Fruit fly (Drosophila melanogaster) whole organism, prepupa: Measurements from ENCODE around the gene Ntf-2.
A peak's percentile ranks its signal among the peaks of the same experiment; 100 is the strongest.

Experiments used
- Blimp-1 ChIP-seq: fragments of 200-800 bp; sonication (Bioruptor generic); optimal IDR thresholded peaks from 3 replicates; lab custom pipeline; 2017; ENCODE audit warnings: missing biosample characterization, missing genetic modification characterization, mild to moderate bottlenecking, moderate library complexity, missing genetic modification reagents
- CG10631 ChIP-seq: fragments of 200-800 bp; sonication (Bioruptor generic); optimal IDR thresholded peaks from 2 replicates; lab custom pipeline; 2016; ENCODE audit warnings: missing biosample characterization, missing genetic modification characterization
- CG10669 ChIP-seq: fragments of 200-800 bp; sonication (Bioruptor generic); optimal IDR thresholded peaks from 3 replicates; lab custom pipeline; 2018; ENCODE audit warnings: missing biosample characterization, mild to moderate bottlenecking, missing genetic modification characterization, moderate library complexity
- CG11762 ChIP-seq: fragments of 200-800 bp; sonication (Bioruptor generic); optimal IDR thresholded peaks from 3 replicates; lab custom pipeline; 2016; ENCODE audit warnings: missing biosample characterization, missing genetic modification characterization; ENCODE audit not compliant: insufficient read depth
- CG15336 ChIP-seq: fragments of 200-800 bp; sonication (Bioruptor generic); IDR thresholded peaks from 2 replicates; pipeline ENCODE4 v1.3.6; 2022; ENCODE audit warnings: missing biosample characterization, missing genetic modification characterization
- CG1621 ChIP-seq: fragments of 200-800 bp; sonication (Bioruptor generic); optimal IDR thresholded peaks from 3 replicates; lab custom pipeline; 2018; ENCODE audit warnings: missing biosample characterization, mild to moderate bottlenecking, missing genetic modification characterization
- CG16779 ChIP-seq: fragments of 200-800 bp; sonication (Bioruptor generic); optimal IDR thresholded peaks from 3 replicates; lab custom pipeline; 2017; ENCODE audit warnings: missing biosample characterization, mild to moderate bottlenecking, missing genetic modification characterization
- CG3032 ChIP-seq: fragments of 200-800 bp; optimal IDR thresholded peaks from 2 replicates; lab custom pipeline; 2019; ENCODE audit warnings: missing biosample characterization, mild to moderate bottlenecking, missing genetic modification characterization, moderate library complexity
- CG31627 ChIP-seq: fragments of 200-800 bp; sonication (Bioruptor generic); optimal IDR thresholded peaks from 3 replicates; lab custom pipeline; 2016; ENCODE audit warnings: missing biosample characterization, missing genetic modification characterization
- CG32006 ChIP-seq: fragments of 200-800 bp; sonication (Bioruptor generic); optimal IDR thresholded peaks from 3 replicates; lab custom pipeline; 2017; ENCODE audit warnings: missing biosample characterization, mild to moderate bottlenecking, missing genetic modification characterization
- CG34406 ChIP-seq: fragments of 200-800 bp; sonication (Bioruptor generic); optimal IDR thresholded peaks from 3 replicates; lab custom pipeline; 2016; ENCODE audit warnings: missing biosample characterization, missing genetic modification characterization
- CG4318 ChIP-seq: fragments of 200-800 bp; sonication (Bioruptor generic); optimal IDR thresholded peaks from 3 replicates; lab custom pipeline; 2017; ENCODE audit warnings: missing biosample characterization, mild to moderate bottlenecking, missing genetic modification characterization
- CG6163 ChIP-seq: fragments of 200-800 bp; sonication (Bioruptor generic); IDR thresholded peaks from 3 replicates; pipeline ENCODE4 v1.3.6; 2022; ENCODE audit warnings: missing biosample characterization, missing genetic modification characterization
- CG6276 ChIP-seq: fragments of 200-800 bp; sonication (Bioruptor generic); optimal IDR thresholded peaks from 2 replicates; lab custom pipeline; 2017; ENCODE audit warnings: missing biosample characterization, mild to moderate bottlenecking, missing genetic modification characterization
- CG6792 ChIP-seq: fragments of 200-800 bp; sonication (Bioruptor generic); optimal IDR thresholded peaks from 3 replicates; lab custom pipeline; 2016; ENCODE audit warnings: missing biosample characterization, missing genetic modification characterization
- CG6808 ChIP-seq: fragments of 200-800 bp; sonication (Bioruptor generic); optimal IDR thresholded peaks from 3 replicates; lab custom pipeline; 2017; ENCODE audit warnings: missing biosample characterization, missing genetic modification characterization, mild to moderate bottlenecking, moderate library complexity, missing genetic modification reagents
- CG7368 ChIP-seq: fragments of 200-800 bp; sonication (Bioruptor generic); optimal IDR thresholded peaks from 3 replicates; lab custom pipeline; 2016; ENCODE audit warnings: missing biosample characterization, missing genetic modification characterization
- CG8119 ChIP-seq: fragments of 200-800 bp; sonication (Bioruptor generic); IDR thresholded peaks from 3 replicates; pipeline ENCODE4 v1.3.6; 2022; ENCODE audit warnings: missing biosample characterization, missing genetic modification characterization
- CG8319 ChIP-seq: fragments of 200-800 bp; sonication (Bioruptor generic); optimal IDR thresholded peaks from 3 replicates; lab custom pipeline; 2016; ENCODE audit warnings: missing biosample characterization, missing genetic modification characterization
- CG8632 ChIP-seq: fragments of 200-800 bp; sonication (Bioruptor generic); optimal IDR thresholded peaks from 3 replicates; lab custom pipeline; 2016; ENCODE audit warnings: missing biosample characterization, missing genetic modification characterization
- CG9139 ChIP-seq: fragments of 200-800 bp; sonication (Bioruptor generic); optimal IDR thresholded peaks from 3 replicates; lab custom pipeline; 2017; ENCODE audit warnings: missing biosample characterization, mild to moderate bottlenecking, missing genetic modification characterization
- Eip78C ChIP-seq: fragments of 200-800 bp; sonication (Bioruptor generic); peaks from one replicate; lab custom pipeline; 2016; ENCODE audit warnings: missing biosample characterization, missing genetic modification characterization
- Ets21C ChIP-seq: fragments of 200-800 bp; sonication (Bioruptor generic); optimal IDR thresholded peaks from 3 replicates; lab custom pipeline; 2016; ENCODE audit warnings: missing biosample characterization, missing genetic modification characterization
- Ets96B ChIP-seq: fragments of 200-800 bp; optimal IDR thresholded peaks from 2 replicates; lab custom pipeline; 2019; ENCODE audit warnings: missing biosample characterization, mild to moderate bottlenecking, missing genetic modification characterization, moderate library complexity
- Gug ChIP-seq: fragments of 200-800 bp; sonication (Bioruptor generic); IDR thresholded peaks from 2 replicates; pipeline ENCODE4 v1.3.6; 2022; ENCODE audit warnings: missing biosample characterization, missing genetic modification characterization
- Hr38 ChIP-seq: sonication (Bioruptor generic); optimal IDR thresholded peaks from 2 replicates; lab custom pipeline; 2016; ENCODE audit warnings: missing biosample characterization, missing genetic modification characterization
- Hr39 ChIP-seq: fragments of 200-800 bp; sonication (Bioruptor generic); optimal IDR thresholded peaks from 2 replicates; lab custom pipeline; 2016; ENCODE audit warnings: missing biosample characterization, missing genetic modification characterization
- Hr4 ChIP-seq: fragments of 200-800 bp; sonication (Bioruptor generic); optimal IDR thresholded peaks from 3 replicates; lab custom pipeline; 2016; ENCODE audit warnings: missing biosample characterization, missing genetic modification characterization
- Lpt ChIP-seq: fragments of 200-800 bp; sonication (Bioruptor generic); optimal IDR thresholded peaks from 3 replicates; lab custom pipeline; 2016; ENCODE audit warnings: missing biosample characterization, missing genetic modification characterization
- Met ChIP-seq: fragments of 200-800 bp; sonication (Bioruptor generic); optimal IDR thresholded peaks from 3 replicates; lab custom pipeline; 2016; ENCODE audit warnings: missing biosample characterization, missing genetic modification characterization
- Smox ChIP-seq: fragments of 200-800 bp; sonication (Bioruptor generic); optimal IDR thresholded peaks from 3 replicates; lab custom pipeline; 2016; ENCODE audit warnings: missing biosample characterization, missing genetic modification characterization
- Sox102F ChIP-seq: fragments of 200-800 bp; sonication (Bioruptor generic); optimal IDR thresholded peaks from 2 replicates; lab custom pipeline; 2016; ENCODE audit warnings: missing biosample characterization, mild to moderate bottlenecking, missing genetic modification characterization
- Sox14 ChIP-seq: fragments of 200-800 bp; sonication (Bioruptor generic); optimal IDR thresholded peaks from 3 replicates; lab custom pipeline; 2016; ENCODE audit warnings: missing biosample characterization, missing genetic modification characterization
- Sox15 ChIP-seq: fragments of 200-800 bp; sonication (Bioruptor generic); optimal IDR thresholded peaks from 3 replicates; lab custom pipeline; 2016; ENCODE audit warnings: missing biosample characterization, missing genetic modification characterization
- acj6 ChIP-seq: fragments of 200-800 bp; sonication (Bioruptor generic); optimal IDR thresholded peaks from 3 replicates; lab custom pipeline; 2016; ENCODE audit warnings: missing biosample characterization, missing genetic modification characterization
- dsx ChIP-seq: fragments of 200-800 bp; optimal IDR thresholded peaks from 3 replicates; lab custom pipeline; 2019; ENCODE audit warnings: missing biosample characterization, mild to moderate bottlenecking, missing genetic modification characterization, moderate library complexity; ENCODE audit not compliant: poor library complexity, severe bottlenecking
- eg ChIP-seq: fragments of 200-800 bp; sonication (Bioruptor generic); IDR thresholded peaks from 3 replicates; pipeline ENCODE4 v1.3.6; 2022; ENCODE audit warnings: missing biosample characterization, missing genetic modification characterization
- fd85E ChIP-seq: fragments of 200-800 bp; sonication (Bioruptor generic); optimal IDR thresholded peaks from 3 replicates; lab custom pipeline; 2016; ENCODE audit warnings: missing biosample characterization, missing genetic modification characterization
- fkh ChIP-seq: fragments of 200-800 bp; sonication (Bioruptor generic); optimal IDR thresholded peaks from 3 replicates; lab custom pipeline; 2017; ENCODE audit warnings: missing biosample characterization, mild to moderate bottlenecking, missing genetic modification characterization, moderate library complexity
- lz ChIP-seq: fragments of 200-800 bp; sonication (Bioruptor generic); optimal IDR thresholded peaks from 3 replicates; lab custom pipeline; 2016; ENCODE audit warnings: missing biosample characterization, missing genetic modification characterization
- net ChIP-seq: fragments of 200-800 bp; sonication (Bioruptor generic); optimal IDR thresholded peaks from 3 replicates; lab custom pipeline; 2016; ENCODE audit warnings: missing biosample characterization, missing genetic modification characterization
- spab ChIP-seq: fragments of 200-800 bp; sonication (Bioruptor generic); optimal IDR thresholded peaks from 2 replicates; lab custom pipeline; 2017; ENCODE audit warnings: missing biosample characterization, mild to moderate bottlenecking, missing genetic modification characterization, missing genetic modification reagents
- ss ChIP-seq, 2 experiments: fragments of 200-800 bp; sonication (Bioruptor generic); optimal IDR thresholded peaks; 2 replicates in 1 of 2; 3 replicates in 1 of 2; lab custom pipeline; 2017 to 2018; ENCODE audit warnings: mild to moderate bottlenecking in 2 of 2, missing biosample characterization in 2 of 2, missing genetic modification characterization in 2 of 2, moderate library complexity in 1 of 2
- topi ChIP-seq: fragments of 200-800 bp; sonication (Bioruptor generic); optimal IDR thresholded peaks from 3 replicates; lab custom pipeline; 2016; ENCODE audit warnings: missing biosample characterization, missing genetic modification characterization
- vri ChIP-seq: fragments of 200-800 bp; sonication (Bioruptor generic); optimal IDR thresholded peaks from 3 replicates; lab custom pipeline; 2016; ENCODE audit warnings: missing biosample characterization, mild to moderate bottlenecking, missing genetic modification characterization

Gene Ntf-2

DNA sequence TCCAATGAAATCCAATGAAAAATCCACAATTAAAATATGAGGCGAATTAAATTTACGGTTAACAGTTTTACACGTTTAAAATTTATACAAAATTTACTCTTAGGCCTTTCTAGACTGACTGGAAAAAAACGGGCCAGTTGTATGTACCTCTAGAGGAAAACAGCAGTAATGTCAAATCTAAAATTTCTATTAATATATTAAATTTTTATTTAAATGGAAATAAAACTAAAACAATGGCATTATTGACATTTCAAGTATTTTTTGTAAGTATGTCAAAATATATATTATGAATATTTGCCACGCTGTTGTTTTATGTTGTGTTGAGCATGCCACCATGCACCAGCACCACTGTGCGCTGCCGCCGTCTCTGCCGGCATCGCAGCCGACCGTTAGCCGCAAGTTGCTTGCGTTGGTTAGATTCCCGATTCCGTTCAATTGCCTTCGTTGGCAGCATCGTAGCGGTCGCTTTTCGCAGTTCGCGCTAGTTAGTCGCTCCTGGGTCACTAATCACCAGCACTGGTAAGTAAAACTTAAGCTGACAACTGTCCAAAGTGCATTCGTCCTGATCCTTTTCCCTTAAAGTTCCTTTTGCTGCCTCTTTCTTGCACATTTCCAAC is 9.7 kb downstream of the Ntf-2 start, which contains the start of gene Cbs (continued):
- TF ChIP-seq CG4318 (GFP tag; lab: Kevin White, UChicago) (peak; percentile 53), CG6163 (GFP tag; lab: Robert Waterston, UW) (peak; percentile 40; the same call in 2 of the 3 replicates), CG10631 (GFP tag; lab: Kevin White, UChicago) (peak; percentile 59), Sox15 (peak; percentile 23), lz (GFP tag; lab: Kevin White, UChicago) (no peak), Blimp-1 (no peak), dsx (GFP tag; lab: Kevin White, UChicago) (peak; percentile 7), Hr39 (GFP tag; lab: Kevin White, UChicago) (peak; percentile 1), fd85E (no peak), net (GFP tag; lab: Kevin White, UChicago) (peak; percentile 18), CG8632 (GFP tag; lab: Kevin White, UChicago) (peak; percentile 30), topi (no peak), CG16779 (tag; lab: Kevin White, UChicago) (no peak), acj6 (GFP tag; lab: Kevin White, UChicago) (peak; percentile 46), Gug (GFP tag; lab: Robert Waterston, UW) (peak; percentile 21), CG6276 (GFP tag; lab: Kevin White, UChicago) (peak; percentile 10), Hr38 (GFP tag; lab: Kevin White, UChicago) (no peak), CG8319 (GFP tag; lab: Kevin White, UChicago) (no peak), Ets21C (GFP tag; lab: Kevin White, UChicago) (no peak), Met (GFP tag; lab: Kevin White, UChicago) (no peak), CG7368 (GFP tag; lab: Kevin White, UChicago) (no peak), eg (GFP tag; lab: Robert Waterston, UW) (peak; percentile 75), CG10669 (GFP tag; lab: Kevin White, UChicago) (peak; percentile 29), CG11762 (GFP tag; lab: Kevin White, UChicago) (peak; percentile 28), Smox (GFP tag; lab: Kevin White, UChicago) (no peak), Sox102F (GFP tag; lab: Kevin White, UChicago) (no peak)

dm6 chrX:21045448-21045941 is 10.2 kb downstream of the Ntf-2 start:
- no peak for TF ChIP-seq Sox14 (GFP tag; lab: Kevin White, UChicago)
- TF ChIP-seq CG3032, result peak; percentile 51
- TF ChIP-seq CG31627 (GFP tag; lab: Kevin White, UChicago), result no peak
- no peak for TF ChIP-seq spab (GFP tag; lab: Kevin White, UChicago)
- TF ChIP-seq CG6163 (GFP tag; lab: Robert Waterston, UW), result peak; percentile 65
- TF ChIP-seq Sox15, result no peak
- peak; percentile 75 for TF ChIP-seq CG15336 (GFP tag; lab: Robert Waterston, UW)
- TF ChIP-seq CG8119 (GFP tag; lab: Robert Waterston, UW), result peak; percentile 66
- TF ChIP-seq CG34406 (GFP tag; lab: Kevin White, UChicago), result no peak
- TF ChIP-seq Gug (GFP tag; lab: Robert Waterston, UW), result peak; percentile 41; the same call in 1 of the 2 replicates
- TF ChIP-seq CG16779 (tag; lab: Kevin White, UChicago), result peak; percentile 65
- TF ChIP-seq ss (GFP tag; optimal IDR thresholded peaks at IDR 0.05; lab: Kevin White, UChicago), result peak; percentile 48 to 66
- peak; percentile 56 for TF ChIP-seq Ets96B (tag; lab: Kevin White, UChicago)
- TF ChIP-seq Eip78C (GFP tag; lab: Kevin White, UChicago), result peak; percentile 47
- TF ChIP-seq CG9139 (GFP tag; lab: Kevin White, UChicago), result peak; percentile 20
- TF ChIP-seq Hr4, result peak; percentile 0
- TF ChIP-seq vri (GFP tag; lab: Kevin White, UChicago), result no peak
- no peak for TF ChIP-seq CG32006 (GFP tag; lab: Kevin White, UChicago)
- TF ChIP-seq CG10669 (GFP tag; lab: Kevin White, UChicago), result peak; percentile 16
- no peak for TF ChIP-seq CG6792 (GFP tag; lab: Kevin White, UChicago)
- TF ChIP-seq CG10631 (GFP tag; lab: Kevin White, UChicago), result no peak
- TF ChIP-seq CG6808 (GFP tag; lab: Kevin White, UChicago), result peak; percentile 53
- peak; percentile 26 for TF ChIP-seq net (GFP tag; lab: Kevin White, UChicago)
- TF ChIP-seq eg (GFP tag; lab: Robert Waterston, UW), result peak; percentile 71
- TF ChIP-seq CG6276 (GFP tag; lab: Kevin White, UChicago), result peak; percentile 86
- no peak for TF ChIP-seq CG7368 (GFP tag; lab: Kevin White, UChicago)
- peak; percentile 45 for TF ChIP-seq dsx (GFP tag; lab: Kevin White, UChicago)
- TF ChIP-seq fkh (GFP tag; lab: Kevin White, UChicago), result peak; percentile 72
- no peak for TF ChIP-seq acj6 (GFP tag; lab: Kevin White, UChicago)
- TF ChIP-seq CG1621 (tag; lab: Kevin White, UChicago), result no peak
- TF ChIP-seq Lpt (GFP tag; lab: Kevin White, UChicago), result no peak
